Worm (Caenorhabditis elegans) whole organism, mixed stage, embryonic: ENCODE data around the gene C29F9.9.

Source experiments
- M03D4.4 ChIP-seq: sonication (generic microtip); optimal IDR thresholded peaks from 2 replicates; lab custom pipeline; 2017; ENCODE audit warnings: mild to moderate bottlenecking, missing genetic modification characterization, missing compliant biosample characterization
- blmp-1 ChIP-seq: fragments of 150-350 bp; optimal IDR thresholded peaks from 2 replicates; lab custom pipeline; 2014; ENCODE audit warnings: missing biosample characterization, missing genetic modification characterization
- nhr-28 ChIP-seq: fragments of 150-350 bp; optimal IDR thresholded peaks from 2 replicates; lab custom pipeline; 2014; ENCODE audit warnings: missing biosample characterization, missing genetic modification characterization
- pha-4 ChIP-seq: fragments of 150-350 bp; optimal IDR thresholded peaks from 2 replicates; lab custom pipeline; 2018; ENCODE audit warnings: missing biosample characterization, missing genetic modification reagents, missing genetic modification characterization

DNA sequence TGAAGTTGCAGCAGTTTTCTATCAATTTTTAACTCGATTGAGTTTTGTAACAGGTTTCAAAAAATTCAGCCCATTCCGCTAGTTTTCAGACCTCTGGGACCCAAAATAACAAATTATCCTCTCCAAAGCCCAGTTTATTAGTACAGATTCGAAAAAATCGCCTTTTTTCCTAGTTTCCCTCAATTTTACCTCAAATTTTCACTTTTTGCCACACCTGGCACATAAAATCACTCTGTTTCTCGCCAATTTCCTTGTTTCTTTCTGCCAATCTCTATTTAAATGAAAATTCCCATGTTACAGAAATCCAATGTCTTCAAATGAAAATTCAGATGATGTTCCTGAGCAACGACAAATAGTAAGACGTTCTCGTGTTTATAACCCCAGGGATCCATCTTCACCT is 33.4 kb upstream of the C29F9.9 start, which contains the start of gene pals-22:
- TF ChIP-seq nhr-28 = no peak
- TF ChIP-seq blmp-1 (tag; lab: Kevin White, UChicago) = no peak
- no peak for TF ChIP-seq pha-4 (tag; lab: Kevin White, UChicago)
- no peak for TF ChIP-seq M03D4.4 (tag; lab: Kevin White, UChicago)
